Fruit fly (Drosophila melanogaster): ENCODE data around the gene CG42853.

The CG42853 gene

DNA sequence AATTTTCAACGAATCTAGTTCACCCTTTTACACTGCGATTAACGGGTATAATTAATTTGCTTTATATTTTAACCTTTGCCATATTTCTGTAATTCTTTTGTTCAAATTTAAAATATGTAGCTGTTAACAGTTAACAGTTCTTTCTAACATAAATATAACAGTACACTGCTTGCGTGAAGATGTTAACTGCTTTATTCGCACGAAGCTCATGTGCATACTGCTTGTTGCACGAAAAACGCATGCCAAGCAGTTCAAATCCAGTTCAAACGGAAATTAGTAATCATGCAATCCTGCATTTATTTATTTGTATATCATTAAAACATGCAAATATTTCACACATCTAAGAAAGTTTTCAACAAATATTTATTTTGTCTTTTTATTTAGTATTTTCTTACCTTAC is 33.8 kb downstream of the CG42853 start (continued):
- TF ChIP-seq Dp (GFP tag; optimal IDR thresholded peaks at IDR 0.05) (peak; percentile 49), Optix (GFP tag; IDR thresholded peaks at IDR 0.05) (no peak), Rx (GFP tag; IDR thresholded peaks at IDR 0.05) (no peak), CG6254 (GFP tag; optimal IDR thresholded peaks at IDR 0.05) (no peak), fd64A (GFP tag; optimal IDR thresholded peaks at IDR 0.05) (no peak), jumu (GFP tag; optimal IDR thresholded peaks at IDR 0.05) (no peak), jing (GFP tag; optimal IDR thresholded peaks at IDR 0.05) (no peak), CG15479 (GFP tag; optimal IDR thresholded peaks at IDR 0.05) (no peak), Adf1 (GFP tag; IDR thresholded peaks at IDR 0.05) (no peak), ham (GFP tag; IDR thresholded peaks at IDR 0.05) (no peak), CG12769 (tag; optimal IDR thresholded peaks at IDR 0.05) (peak; percentile 17), HHEX (GFP tag; optimal IDR thresholded peaks at IDR 0.05) (no peak), CG6854 (GFP tag; optimal IDR thresholded peaks at IDR 0.05) (no peak), CG15601 (tag; optimal IDR thresholded peaks at IDR 0.05) (peak; percentile 33), C15 (GFP tag; IDR thresholded peaks at IDR 0.05) (no peak), al (GFP tag; IDR thresholded peaks at IDR 0.05) (no peak), CG4617 (GFP tag; optimal IDR thresholded peaks at IDR 0.05; ENCODE audit: borderline replicate concordance) (no peak), CG16815 (GFP tag; optimal IDR thresholded peaks at IDR 0.05) (no peak), CG4328 (GFP tag; optimal IDR thresholded peaks at IDR 0.05) (no peak), Jarid2 (GFP tag; optimal IDR thresholded peaks at IDR 0.05) (peak; percentile 20), CG32772 (GFP tag; IDR thresholded peaks at IDR 0.05) (no peak), Opbp (GFP tag; IDR thresholded peaks at IDR 0.05; ENCODE audit: partially characterized antibody) (peak; percentile 73), gro (GFP tag; optimal IDR thresholded peaks at IDR 0.05) (peak; percentile 26), tgo (GFP tag; IDR thresholded peaks at IDR 0.05) (no peak), ssp (GFP tag; IDR thresholded peaks at IDR 0.05) (no peak), Atf6 (GFP tag; IDR thresholded peaks at IDR 0.05) (no peak), amos (GFP tag; IDR thresholded peaks at IDR 0.05; ENCODE audit: partially characterized antibody) (peak; percentile 63), CG16863 (GFP tag; optimal IDR thresholded peaks at IDR 0.05) (no peak), zfh1 (GFP tag; IDR thresholded peaks at IDR 0.05) (0 out of 3 replicates have a peak, but pooled peaks have one; percentile 17), Nf-YB (GFP tag; optimal IDR thresholded peaks at IDR 0.05) (no peak), seq (GFP tag; IDR thresholded peaks at IDR 0.05) (no peak), CG8089 (GFP tag; optimal IDR thresholded peaks at IDR 0.05) (no peak), fu2 (GFP tag; optimal IDR thresholded peaks at IDR 0.05) (no peak), CG32532 (GFP tag; IDR thresholded peaks at IDR 0.05) (no peak), CG12659 (GFP tag; optimal IDR thresholded peaks at IDR 0.05) (peak; percentile 30), vfl (GFP tag; optimal IDR thresholded peaks at IDR 0.05) (no peak), Pdp1 (GFP tag; optimal IDR thresholded peaks at IDR 0.05) (peak in 1 of 2 experiments; percentile 55), CG13287 (GFP tag; IDR thresholded peaks at IDR 0.05; ENCODE audit: partially characterized antibody) (peak; percentile 49; the same call in 1 of the 2 replicates), MBD-R2 (GFP tag; IDR thresholded peaks at IDR 0.05) (0 out of 2 replicates have a peak, but pooled peaks have one; percentile 25), disco-r (GFP tag; optimal IDR thresholded peaks at IDR 0.05) (no peak), CG11504 (tag; optimal IDR thresholded peaks at IDR 0.05) (peak; percentile 46), Ets97D (GFP tag; optimal IDR thresholded peaks at IDR 0.05) (peak; percentile 78), ase (GFP tag; IDR thresholded peaks at IDR 0.05) (no peak), CG6813 (GFP tag; optimal IDR thresholded peaks at IDR 0.05) (no peak), CG34224 (GFP tag; IDR thresholded peaks at IDR 0.05; ENCODE audit: partially characterized antibody) (no peak), psq (GFP tag; optimal IDR thresholded peaks at IDR 0.05) (no peak), CG1024 (GFP tag; IDR thresholded peaks at IDR 0.05) (no peak), TFAM (GFP tag; optimal IDR thresholded peaks at IDR 0.05) (no peak), CG10979 (tag; optimal IDR thresholded peaks at IDR 0.05) (no peak), peb (GFP tag; IDR thresholded peaks at IDR 0.05) (no peak), CG3281 (GFP tag; optimal IDR thresholded peaks at IDR 0.05) (no peak)

Measured in whole organism, embryonic.